Fruit fly (Drosophila melanogaster) whole organism, embryonic: ENCODE measurements around the gene CG8329.

Experiments used
- BtbVII ChIP-seq: fragments of 200-800 bp; sonication (Bioruptor generic); optimal IDR thresholded peaks from 3 replicates; lab custom pipeline; 2017; ENCODE audit warnings: missing biosample characterization, mild to moderate bottlenecking, missing genetic modification characterization
- C15 ChIP-seq: fragments of 200-800 bp; sonication (Bioruptor generic); IDR thresholded peaks from 3 replicates; pipeline ENCODE4 v1.3.6; 2022; ENCODE audit warnings: missing biosample characterization, missing genetic modification characterization
- CG10321 ChIP-seq: fragments of 200-800 bp; sonication (Bioruptor generic); IDR thresholded peaks from 2 replicates; pipeline ENCODE4 v1.3.6; 2022; ENCODE audit warnings: missing biosample characterization, missing genetic modification characterization
- CG12104 ChIP-seq: fragments of 200-800 bp; sonication (Bioruptor generic); optimal IDR thresholded peaks from 3 replicates; lab custom pipeline; 2016; ENCODE audit warnings: missing biosample characterization, missing genetic modification characterization
- CG12236 ChIP-seq: fragments of 200-800 bp; sonication (Bioruptor generic); optimal IDR thresholded peaks from 2 replicates; lab custom pipeline; 2016; ENCODE audit warnings: missing biosample characterization, missing genetic modification characterization
- CG12391 ChIP-seq: fragments of 200-800 bp; sonication (Bioruptor generic); optimal IDR thresholded peaks from 3 replicates; lab custom pipeline; 2018; ENCODE audit warnings: missing biosample characterization, mild to moderate bottlenecking, missing genetic modification characterization, moderate library complexity
- CG13287 ChIP-seq: fragments of 200-800 bp; sonication (Bioruptor generic); IDR thresholded peaks from 2 replicates; pipeline ENCODE4 v1.3.6; 2022; ENCODE audit warnings: missing biosample characterization, missing genetic modification characterization; ENCODE audit not compliant: partially characterized antibody
- CG1647 ChIP-seq: fragments of 200-800 bp; sonication (Bioruptor generic); optimal IDR thresholded peaks from 3 replicates; lab custom pipeline; 2016; ENCODE audit warnings: missing biosample characterization, missing genetic modification characterization
- CG2129 ChIP-seq: fragments of 200-800 bp; sonication (Bioruptor generic); IDR thresholded peaks from 2 replicates; pipeline ENCODE4 v1.3.6; 2022; ENCODE audit warnings: missing biosample characterization, missing genetic modification characterization; ENCODE audit not compliant: partially characterized antibody
- CG34224 ChIP-seq: fragments of 200-800 bp; sonication (Bioruptor generic); IDR thresholded peaks from 3 replicates; pipeline ENCODE4 v1.3.6; 2022; ENCODE audit warnings: missing biosample characterization, missing genetic modification characterization; ENCODE audit not compliant: partially characterized antibody
- CG4328 ChIP-seq: fragments of 200-800 bp; sonication (Bioruptor generic); optimal IDR thresholded peaks from 3 replicates; lab custom pipeline; 2017; ENCODE audit warnings: missing biosample characterization, missing genetic modification reagents, missing genetic modification characterization
- CG4617 ChIP-seq: fragments of 200-800 bp; sonication (Bioruptor generic); optimal IDR thresholded peaks from 3 replicates; lab custom pipeline; 2016; ENCODE audit warnings: missing biosample characterization, missing genetic modification characterization, borderline replicate concordance
- CG7839 ChIP-seq: fragments of 200-800 bp; sonication (Bioruptor generic); optimal IDR thresholded peaks from 3 replicates; lab custom pipeline; 2018; ENCODE audit warnings: missing biosample characterization, mild to moderate bottlenecking, missing genetic modification characterization, moderate library complexity
- CG8290 ChIP-seq, 3 experiments: fragments of 200-800 bp; sonication (Bioruptor generic); optimal IDR thresholded peaks; 2 replicates each; lab custom pipeline; 2016 to 2019; ENCODE audit warnings: missing biosample characterization in 3 of 3, missing genetic modification characterization in 3 of 3, mild to moderate bottlenecking in 2 of 3, moderate library complexity in 1 of 3
- CG9609 ChIP-seq: fragments of 200-800 bp; sonication (Bioruptor generic); optimal IDR thresholded peaks from 3 replicates; lab custom pipeline; 2016; ENCODE audit warnings: missing biosample characterization, missing genetic modification characterization
- CG9797 ChIP-seq: fragments of 200-800 bp; sonication (Bioruptor generic); optimal IDR thresholded peaks from 3 replicates; lab custom pipeline; 2018; ENCODE audit warnings: missing biosample characterization, mild to moderate bottlenecking, missing genetic modification characterization
- D19B ChIP-seq: fragments of 200-800 bp; sonication (Bioruptor generic); optimal IDR thresholded peaks from 2 replicates; lab custom pipeline; 2017; ENCODE audit warnings: missing biosample characterization, mild to moderate bottlenecking, missing genetic modification characterization
- Fer2 ChIP-seq: fragments of 200-800 bp; sonication (Bioruptor generic); optimal IDR thresholded peaks from 2 replicates; lab custom pipeline; 2018; ENCODE audit warnings: missing biosample characterization, mild to moderate bottlenecking, missing genetic modification characterization, moderate library complexity
- Fer3 ChIP-seq: fragments of 200-800 bp; sonication (Bioruptor generic); optimal IDR thresholded peaks from 2 replicates; lab custom pipeline; 2018; ENCODE audit warnings: missing biosample characterization, mild to moderate bottlenecking, missing genetic modification characterization, moderate library complexity
- H15 ChIP-seq: fragments of 200-800 bp; sonication (Bioruptor generic); IDR thresholded peaks from 3 replicates; pipeline ENCODE4 v1.3.6; 2022; ENCODE audit warnings: missing biosample characterization, missing genetic modification characterization
- HHEX ChIP-seq: fragments of 200-800 bp; sonication (Bioruptor generic); optimal IDR thresholded peaks from 3 replicates; lab custom pipeline; 2017; ENCODE audit warnings: missing biosample characterization, mild to moderate bottlenecking, missing genetic modification characterization, missing genetic modification reagents
- HLH4C ChIP-seq: fragments of 200-800 bp; sonication (Bioruptor generic); IDR thresholded peaks from 3 replicates; pipeline ENCODE4 v1.3.6; 2022; ENCODE audit warnings: missing biosample characterization, missing genetic modification characterization; ENCODE audit not compliant: partially characterized antibody
- Mad ChIP-seq: fragments of 200-800 bp; sonication (Bioruptor generic); optimal IDR thresholded peaks from 2 replicates; lab custom pipeline; 2016; ENCODE audit warnings: missing biosample characterization, missing genetic modification characterization
- Meics ChIP-seq: fragments of 200-800 bp; sonication (Bioruptor generic); optimal IDR thresholded peaks from 2 replicates; lab custom pipeline; 2017; ENCODE audit warnings: missing biosample characterization, mild to moderate bottlenecking, missing genetic modification characterization
- Mrtf ChIP-seq: fragments of 200-800 bp; sonication (Bioruptor generic); IDR thresholded peaks from 3 replicates; pipeline ENCODE4 v1.3.6; 2022; ENCODE audit warnings: missing biosample characterization, missing genetic modification characterization
- Nf-YA ChIP-seq: fragments of 200-800 bp; sonication (Bioruptor generic); IDR thresholded peaks from 2 replicates; pipeline ENCODE4 v1.3.6; 2022; ENCODE audit warnings: missing biosample characterization, missing genetic modification characterization
- Oli ChIP-seq: fragments of 200-800 bp; sonication (Bioruptor generic); optimal IDR thresholded peaks from 2 replicates; lab custom pipeline; 2018; ENCODE audit warnings: missing biosample characterization, mild to moderate bottlenecking, missing genetic modification characterization, moderate library complexity
- Sox100B ChIP-seq: fragments of 200-800 bp; sonication (Bioruptor generic); optimal IDR thresholded peaks from 3 replicates; lab custom pipeline; 2018; ENCODE audit warnings: missing biosample characterization, mild to moderate bottlenecking, missing genetic modification characterization
- Stat92E ChIP-seq, 3 experiments: fragments of >200 bp in 2 of 3; fragments of 200-800 bp in 1 of 3; sonication (Bioruptor generic) in 1 of 3; optimal IDR thresholded peaks; 2 replicates each; lab custom pipeline; 2017 to 2019; ENCODE audit warnings: missing biosample characterization in 3 of 3, missing genetic modification characterization in 3 of 3, mild to moderate bottlenecking in 1 of 3, moderate library complexity in 1 of 3
- aop ChIP-seq: fragments of 200-800 bp; sonication (Bioruptor generic); IDR thresholded peaks from 2 replicates; pipeline ENCODE4 v1.3.6; 2022; ENCODE audit warnings: missing biosample characterization, missing genetic modification characterization
- bigmax ChIP-seq: fragments of 200-800 bp; sonication (Bioruptor generic); optimal IDR thresholded peaks from 2 replicates; lab custom pipeline; 2018; ENCODE audit warnings: missing biosample characterization, mild to moderate bottlenecking, missing genetic modification characterization
- chn ChIP-seq: fragments of 200-800 bp; sonication (Bioruptor generic); optimal IDR thresholded peaks from 2 replicates; lab custom pipeline; 2016; ENCODE audit warnings: missing biosample characterization, missing genetic modification characterization
- croc ChIP-seq: fragments of 200-800 bp; sonication (Bioruptor generic); conservative IDR thresholded peaks from 3 replicates; pipeline ENCODE4 v1.3.6; 2022; ENCODE audit warnings: missing biosample characterization, missing genetic modification characterization
- crol ChIP-seq: fragments of 200-800 bp; sonication (Bioruptor generic); IDR thresholded peaks from 2 replicates; pipeline ENCODE4 v1.3.6; 2022; ENCODE audit warnings: missing biosample characterization, missing genetic modification characterization
- ems ChIP-seq: fragments of 200-800 bp; sonication (Bioruptor generic); optimal IDR thresholded peaks from 3 replicates; lab custom pipeline; 2016; ENCODE audit warnings: missing biosample characterization, missing genetic modification characterization
- ind ChIP-seq: fragments of 200-800 bp; sonication (Bioruptor generic); optimal IDR thresholded peaks from 3 replicates; lab custom pipeline; 2016; ENCODE audit warnings: missing biosample characterization, missing genetic modification characterization
- ken ChIP-seq: fragments of 200-800 bp; sonication (Bioruptor generic); IDR thresholded peaks from 3 replicates; pipeline ENCODE4 v1.3.6; 2022; ENCODE audit warnings: missing biosample characterization, missing genetic modification characterization
- lola ChIP-seq, 3 experiments: fragments of >200 bp in 2 of 3; fragments of 200-800 bp in 1 of 3; sonication (Bioruptor generic) in 1 of 3; optimal IDR thresholded peaks; 2 replicates each; lab custom pipeline; 2017 to 2019; ENCODE audit warnings: missing biosample characterization in 3 of 3, missing genetic modification characterization in 3 of 3, mild to moderate bottlenecking in 1 of 3, moderate library complexity in 1 of 3
- maf-S ChIP-seq: fragments of 200-800 bp; sonication (Bioruptor generic); optimal IDR thresholded peaks from 2 replicates; lab custom pipeline; 2016; ENCODE audit warnings: missing biosample characterization, missing genetic modification characterization
- nom ChIP-seq: fragments of 200-800 bp; sonication (Bioruptor generic); optimal IDR thresholded peaks from 2 replicates; lab custom pipeline; 2017; ENCODE audit warnings: missing biosample characterization, missing genetic modification characterization, mild to moderate bottlenecking, moderate library complexity, missing genetic modification reagents
- odd ChIP-seq: fragments of 200-800 bp; sonication (Bioruptor generic); optimal IDR thresholded peaks from 2 replicates; lab custom pipeline; 2017; ENCODE audit warnings: missing biosample characterization, mild to moderate bottlenecking, missing genetic modification characterization
- onecut ChIP-seq: fragments of 200-800 bp; sonication (Bioruptor generic); IDR thresholded peaks from 2 replicates; pipeline ENCODE4 v1.3.6; 2022; ENCODE audit warnings: missing biosample characterization, missing genetic modification characterization
- pan ChIP-seq, 4 experiments: fragments of >200 bp in 3 of 4; fragments of 200-800 bp in 1 of 4; sonication (Bioruptor generic) in 1 of 4; optimal IDR thresholded peaks in 3 of 4; IDR thresholded peaks in 1 of 4; 2 replicates each; pipeline versions ENCODE4 v1.3.6 to Lab custom; 2017 to 2022; ENCODE audit warnings: missing biosample characterization in 2 of 4, missing genetic modification characterization in 2 of 4, mixed read lengths in 1 of 4
- run ChIP-seq: fragments of 200-800 bp; sonication (Bioruptor generic); optimal IDR thresholded peaks from 3 replicates; lab custom pipeline; 2018; ENCODE audit warnings: missing biosample characterization, mild to moderate bottlenecking, missing genetic modification characterization
- sna ChIP-seq: fragments of 200-800 bp; sonication (Bioruptor generic); IDR thresholded peaks from 2 replicates; pipeline ENCODE4 v1.3.6; 2022; ENCODE audit warnings: missing biosample characterization, missing genetic modification characterization; ENCODE audit not compliant: partially characterized antibody
- tap ChIP-seq: fragments of 200-800 bp; optimal IDR thresholded peaks from 3 replicates; lab custom pipeline; 2019; ENCODE audit warnings: missing biosample characterization, mild to moderate bottlenecking, missing genetic modification characterization, moderate library complexity
- tin ChIP-seq: fragments of 200-800 bp; sonication (Bioruptor generic); optimal IDR thresholded peaks from 3 replicates; lab custom pipeline; 2016; ENCODE audit warnings: missing biosample characterization, missing genetic modification characterization
- unc-4 ChIP-seq: fragments of 200-800 bp; sonication (Bioruptor generic); IDR thresholded peaks from 2 replicates; pipeline ENCODE4 v1.3.6; 2022; ENCODE audit warnings: missing biosample characterization, missing genetic modification characterization; ENCODE audit not compliant: partially characterized antibody
- vnd ChIP-seq: fragments of 200-800 bp; sonication (Bioruptor generic); IDR thresholded peaks from 3 replicates; pipeline ENCODE4 v1.3.6; 2022; ENCODE audit warnings: missing biosample characterization, missing genetic modification characterization; ENCODE audit not compliant: partially characterized antibody

CG8329 gene

dm6 chr3L:9624014-9624413 lies 13.9 kb upstream of the CG8329 start, which contains the start of gene CG3335 (continued):
- TF ChIP-seq Oli (tag; lab: Kevin White, UChicago) (no peak), CG12236 (GFP tag; lab: Kevin White, UChicago) (no peak), CG34224 (GFP tag; lab: Robert Waterston, UW) (peak; percentile 87), HHEX (GFP tag; lab: Kevin White, UChicago) (no peak), Stat92E (GFP tag; optimal IDR thresholded peaks at IDR 0.05; lab: Kevin White, UChicago) (no peak), H15 (GFP tag; lab: Robert Waterston, UW) (no peak), vnd (peak; percentile 66), Nf-YA (GFP tag; lab: Robert Waterston, UW) (no peak), Mrtf (GFP tag; lab: Robert Waterston, UW) (no peak), odd (GFP tag; lab: Kevin White, UChicago) (no peak), tap (tag; lab: Kevin White, UChicago) (no peak), ken (GFP tag; lab: Robert Waterston, UW) (no peak), CG4617 (GFP tag; lab: Kevin White, UChicago) (peak; percentile 24), CG7839 (tag; lab: Kevin White, UChicago) (no peak), Sox100B (GFP tag; lab: Kevin White, UChicago) (no peak), Fer3 (no peak), C15 (GFP tag; lab: Robert Waterston, UW) (no peak), CG12391 (tag; lab: Kevin White, UChicago) (no peak), CG9609 (GFP tag; lab: Kevin White, UChicago) (no peak), maf-S (GFP tag; lab: Kevin White, UChicago) (no peak), CG8290 (GFP tag; optimal IDR thresholded peaks at IDR 0.05; lab: Kevin White, UChicago) (no peak), CG8290 (tag; optimal IDR thresholded peaks at IDR 0.05; lab: Kevin White, UChicago) (no peak), CG10321 (GFP tag; lab: Robert Waterston, UW) (no peak), lola (GFP tag; optimal IDR thresholded peaks at IDR 0.05; lab: Kevin White, UChicago) (no peak), ems (GFP tag; lab: Kevin White, UChicago) (no peak), CG12104 (GFP tag; lab: Kevin White, UChicago) (no peak), D19B (GFP tag; lab: Kevin White, UChicago) (no peak), Mad (GFP tag; lab: Kevin White, UChicago) (no peak), nom (GFP tag; lab: Kevin White, UChicago) (no peak), CG1647 (GFP tag; lab: Kevin White, UChicago) (no peak), CG13287 (GFP tag; lab: Robert Waterston, UW) (peak; percentile 87), unc-4 (GFP tag; lab: Robert Waterston, UW) (peak; percentile 76), ind (GFP tag; lab: Kevin White, UChicago) (no peak), pan (optimal IDR thresholded peaks at IDR 0.05; lab: Kevin White, UChicago) (no peak), pan (GFP tag; optimal IDR thresholded peaks at IDR 0.05 in 1 of 2, IDR thresholded peaks at IDR 0.05 in 1 of 2) (no peak), CG2129 (peak; percentile 46; the same call in 1 of the 2 replicates), bigmax (GFP tag; lab: Kevin White, UChicago) (no peak), onecut (GFP tag; lab: Robert Waterston, UW) (no peak), CG4328 (GFP tag; lab: Kevin White, UChicago) (no peak), tin (no peak), CG9797 (no peak), Meics (no peak), crol (GFP tag; lab: Robert Waterston, UW) (no peak), HLH4C (GFP tag; lab: Robert Waterston, UW) (peak; percentile 71), run (tag; lab: Kevin White, UChicago) (no peak), Fer2 (tag; lab: Kevin White, UChicago) (no peak), croc (GFP tag; lab: Robert Waterston, UW) (no peak), chn (GFP tag; lab: Kevin White, UChicago) (no peak), BtbVII (no peak), aop (GFP tag; lab: Robert Waterston, UW) (no peak), sna (GFP tag; lab: Robert Waterston, UW) (peak; percentile 49; the same call in 1 of the 2 replicates)
